Worm (Caenorhabditis elegans) whole organism, midembryonic: ENCODE measurements around the gene F22F1.3.

Source experiments
- T22C8.4 ChIP-seq: fragments of 200-800 bp; sonication (Bioruptor generic); IDR thresholded peaks from 2 replicates; pipeline ENCODE4 v1.3.6; 2022; ENCODE audit warnings: missing genetic modification characterization, missing compliant biosample characterization
- cog-1 ChIP-seq: sonication (generic microtip); optimal IDR thresholded peaks from 2 replicates; lab custom pipeline; 2016; ENCODE audit warnings: missing genetic modification characterization, missing compliant biosample characterization
- flt-1 ChIP-seq: fragments of 200-800 bp; sonication (Bioruptor generic); IDR thresholded peaks from 2 replicates; pipeline ENCODE4 v1.3.6; 2022; ENCODE audit warnings: missing genetic modification characterization, missing compliant biosample characterization
- klf-2 ChIP-seq: fragments of 200-800 bp; sonication (Bioruptor generic); conservative IDR thresholded peaks from 2 replicates; pipeline ENCODE4 v1.3.6; 2022; ENCODE audit warnings: missing genetic modification reagents, missing genetic modification characterization, missing compliant biosample characterization
- med-1 ChIP-seq: sonication (generic microtip); optimal IDR thresholded peaks from 2 replicates; lab custom pipeline; 2017; ENCODE audit warnings: missing genetic modification characterization, mild to moderate bottlenecking, missing compliant biosample characterization, antibody characterized with exemption, missing genetic modification reagents; ENCODE audit not compliant: insufficient read depth
- ref-1 ChIP-seq: fragments of 200-800 bp; sonication (Bioruptor generic); conservative IDR thresholded peaks from 2 replicates; pipeline ENCODE4 v1.3.6; 2022; ENCODE audit warnings: missing genetic modification reagents, missing genetic modification characterization, missing compliant biosample characterization
- tab-1 ChIP-seq: fragments of 200-800 bp; sonication (Bioruptor generic); IDR thresholded peaks from 2 replicates; pipeline ENCODE4 v1.3.6; 2022; ENCODE audit warnings: missing genetic modification characterization, missing compliant biosample characterization
- ztf-23 ChIP-seq: fragments of 200-800 bp; sonication (Bioruptor generic); IDR thresholded peaks from 2 replicates; pipeline ENCODE4 v1.3.6; 2022; ENCODE audit warnings: missing genetic modification reagents, missing genetic modification characterization, missing compliant biosample characterization
- ztf-29 ChIP-seq: fragments of 200-800 bp; sonication (Bioruptor generic); IDR thresholded peaks from 2 replicates; pipeline ENCODE4 v1.3.6; 2022; ENCODE audit warnings: missing genetic modification reagents, missing genetic modification characterization, missing compliant biosample characterization

The F22F1.3 gene

ce11 chrX:8148993-8149392, 13.9 kb downstream of the F22F1.3 start:
- TF ChIP-seq T22C8.4 (no peak), klf-2 (GFP tag; lab: Robert Waterston, UW) (no peak), med-1 (no peak), tab-1 (no peak), flt-1 (no peak), ref-1 (GFP tag; lab: Robert Waterston, UW) (no peak), ztf-23 (GFP tag; lab: Robert Waterston, UW) (no peak), ztf-29 (GFP tag; lab: Robert Waterston, UW) (no peak), cog-1 (no peak)

- TF ChIP-seq klf-2 (GFP tag; lab: Robert Waterston, UW), result no peak
- TF ChIP-seq tab-1, result no peak
- TF ChIP-seq ztf-29 (GFP tag; lab: Robert Waterston, UW), result no peak
- TF ChIP-seq cog-1, result no peak
- TF ChIP-seq ztf-23 (GFP tag; lab: Robert Waterston, UW), result no peak
- TF ChIP-seq T22C8.4, result no peak
- no peak for TF ChIP-seq flt-1
- no peak for TF ChIP-seq ref-1 (GFP tag; lab: Robert Waterston, UW)
- no peak for TF ChIP-seq med-1
Observed at ce11 chrX:8147398-8147797, 15.5 kb downstream of the F22F1.3 start, which contains the start of gene C02B8.1. TSS of gene C02B8.1 (plus strand) at chrX:8147698.

- TF ChIP-seq flt-1 (no peak), med-1 (no peak), ztf-29 (GFP tag; lab: Robert Waterston, UW) (no peak), ztf-23 (GFP tag; lab: Robert Waterston, UW) (no peak), cog-1 (no peak), klf-2 (GFP tag; lab: Robert Waterston, UW) (no peak), ref-1 (GFP tag; lab: Robert Waterston, UW) (no peak), tab-1 (no peak), T22C8.4 (no peak)
Observed at ce11 chrX:8139146-8139545, 23.7 kb downstream of the F22F1.3 start, which contains the start of gene C02B8.3. TSS of gene C02B8.3 (plus strand) at chrX:8139446.

- TF ChIP-seq flt-1 (no peak), ztf-29 (GFP tag; lab: Robert Waterston, UW) (no peak), cog-1 (no peak), ref-1 (GFP tag; lab: Robert Waterston, UW) (no peak), med-1 (no peak), tab-1 (no peak), ztf-23 (GFP tag; lab: Robert Waterston, UW) (no peak), T22C8.4 (no peak), klf-2 (GFP tag; lab: Robert Waterston, UW) (no peak)
Observed at ce11 chrX:8137779-8138178, 25.1 kb downstream of the F22F1.3 start, which contains the start of gene C02B8.7. TSS of gene C02B8.7 (minus strand) at chrX:8137879.

- TF ChIP-seq ztf-29 (GFP tag; lab: Robert Waterston, UW) (no peak), cog-1 (peak; percentile 47)
Observed at ce11 chrX:8136276-8136891, 26.5 kb downstream of the F22F1.3 start, which contains the start of gene C02B8.6. TSS of gene C02B8.6 (minus strand) at chrX:8136326.

- TF ChIP-seq ztf-29 (GFP tag; lab: Robert Waterston, UW) (no peak), ztf-23 (GFP tag; lab: Robert Waterston, UW) (no peak), tab-1 (no peak), klf-2 (GFP tag; lab: Robert Waterston, UW) (no peak), flt-1 (no peak), med-1 (no peak), ref-1 (GFP tag; lab: Robert Waterston, UW) (no peak), T22C8.4 (no peak), cog-1 (no peak)
Observed at ce11 chrX:8129543-8129942, 33.3 kb downstream of the F22F1.3 start, which contains the start of gene frpr-1. TSS of gene frpr-1 (minus strand) at chrX:8129643.

ce11 chrX:8123194-8123593, 39.7 kb downstream of the F22F1.3 start, which contains the start of gene C02B8.12:
TSS of gene C02B8.12 (minus strand) at chrX:8123368.
- TF ChIP-seq ztf-29 (GFP tag; lab: Robert Waterston, UW) (no peak), flt-1 (no peak), T22C8.4 (no peak), ztf-23 (GFP tag; lab: Robert Waterston, UW) (no peak), tab-1 (no peak), cog-1 (no peak), klf-2 (GFP tag; lab: Robert Waterston, UW) (no peak), med-1 (no peak), ref-1 (GFP tag; lab: Robert Waterston, UW) (no peak)

ce11 chrX:8120281-8120680, 42.6 kb downstream of the F22F1.3 start:
- TF ChIP-seq cog-1 (no peak), ref-1 (GFP tag; lab: Robert Waterston, UW) (no peak)

- TF ChIP-seq T22C8.4 (no peak), tab-1 (no peak), flt-1 (no peak), ztf-29 (GFP tag; lab: Robert Waterston, UW) (no peak), med-1 (no peak), cog-1 (no peak), ztf-23 (GFP tag; lab: Robert Waterston, UW) (no peak), ref-1 (GFP tag; lab: Robert Waterston, UW) (no peak)
Observed at ce11 chrX:8117827-8118317, 45.0 kb downstream of the F22F1.3 start.

ce11 chrX:8116157-8116556, 46.7 kb downstream of the F22F1.3 start, which contains the start of gene hlh-8:
TSS of gene hlh-8 (plus strand) at chrX:8116457.
- TF ChIP-seq T22C8.4 (no peak), cog-1 (no peak), ztf-23 (GFP tag; lab: Robert Waterston, UW) (no peak), med-1 (no peak)
